Worm (Caenorhabditis elegans) whole organism, L4/young adult: ENCODE measurements around the gene F38B7.3.

Experiments used
- W03F9.2 ChIP-seq: fragments of 150-350 bp; optimal IDR thresholded peaks from 2 replicates; lab custom pipeline; 2014; ENCODE audit warnings: missing biosample characterization, missing genetic modification characterization
- dao-5 ChIP-seq: sonication (generic microtip); optimal IDR thresholded peaks from 2 replicates; lab custom pipeline; 2016; ENCODE audit warnings: missing genotype, missing genetic modification characterization, moderate library complexity, missing compliant biosample characterization
- him-1 ChIP-seq: sonication (generic microtip); optimal IDR thresholded peaks from 2 replicates; lab custom pipeline; 2016; ENCODE audit warnings: missing genotype, missing genetic modification reagents, missing genetic modification characterization, missing compliant biosample characterization

DNA sequence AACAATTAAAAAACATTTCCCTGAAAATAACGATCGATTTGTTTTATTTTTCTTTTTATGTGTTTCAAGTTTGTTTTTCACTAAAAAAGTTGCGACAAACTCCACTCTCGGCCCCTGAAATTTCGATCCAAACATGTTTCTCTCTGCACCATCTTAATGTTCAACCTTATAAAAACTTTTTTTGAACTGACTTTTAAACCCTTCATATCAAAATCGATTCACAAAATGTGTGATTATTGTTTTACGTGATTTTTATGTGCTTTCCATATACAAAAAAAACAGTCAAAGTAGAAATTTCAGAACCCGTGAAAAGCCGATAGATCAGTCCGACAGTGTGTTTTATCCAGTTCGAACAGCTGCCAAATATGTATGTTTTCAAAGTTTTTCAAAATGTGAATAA lies 21.4 kb upstream of the F38B7.3 start, which contains the start of gene ccch-1:
- TF ChIP-seq him-1, result no peak
- TF ChIP-seq W03F9.2 (tag; lab: Kevin White, UChicago), result no peak
- TF ChIP-seq dao-5 (tag; lab: Kevin White, UChicago), result no peak
